Fruit fly (Drosophila melanogaster) whole organism, embryonic: ENCODE results near the gene CG14882.

Source experiments
- Aef1 ChIP-seq: fragments of 200-800 bp; sonication (Bioruptor generic); IDR thresholded peaks from 3 replicates; pipeline ENCODE4 v1.3.6; 2022; ENCODE audit warnings: missing biosample characterization, missing genetic modification characterization
- Antp ChIP-seq: fragments of 200-800 bp; sonication (Bioruptor generic); optimal IDR thresholded peaks from 3 replicates; lab custom pipeline; 2016; ENCODE audit warnings: missing biosample characterization, missing genetic modification characterization
- Asciz ChIP-seq: fragments of 200-800 bp; sonication (Bioruptor generic); optimal IDR thresholded peaks from 2 replicates; lab custom pipeline; 2017; ENCODE audit warnings: missing biosample characterization, mild to moderate bottlenecking, missing genetic modification characterization, missing genetic modification reagents
- Atf-2 ChIP-seq: fragments of 200-800 bp; sonication (Bioruptor generic); optimal IDR thresholded peaks from 2 replicates; lab custom pipeline; 2016; ENCODE audit warnings: missing biosample characterization, missing genetic modification characterization
- B-H1 ChIP-seq: fragments of 200-800 bp; sonication (Bioruptor generic); IDR thresholded peaks from 3 replicates; pipeline ENCODE4 v1.3.6; 2022; ENCODE audit warnings: missing biosample characterization, missing genetic modification characterization
- CG10431 ChIP-seq: fragments of 200-800 bp; sonication (Bioruptor generic); optimal IDR thresholded peaks from 3 replicates; lab custom pipeline; 2018; ENCODE audit warnings: missing biosample characterization, mild to moderate bottlenecking, missing genetic modification characterization
- CG11398 ChIP-seq: fragments of 200-800 bp; sonication (Bioruptor generic); optimal IDR thresholded peaks from 2 replicates; lab custom pipeline; 2016; ENCODE audit warnings: missing biosample characterization, missing genetic modification characterization
- CG11695 ChIP-seq: fragments of 200-800 bp; sonication (Bioruptor generic); IDR thresholded peaks from 3 replicates; pipeline ENCODE4 v1.3.6; 2022; ENCODE audit warnings: missing biosample characterization, missing genetic modification characterization
- CG11723 ChIP-seq: fragments of 200-800 bp; sonication (Bioruptor generic); optimal IDR thresholded peaks from 2 replicates; lab custom pipeline; 2017; ENCODE audit warnings: missing biosample characterization, mild to moderate bottlenecking, missing genetic modification characterization
- CG12299 ChIP-seq: fragments of 200-800 bp; sonication (Bioruptor generic); optimal IDR thresholded peaks from 2 replicates; lab custom pipeline; 2018; ENCODE audit warnings: missing biosample characterization, mild to moderate bottlenecking, missing genetic modification characterization
- CG13123 ChIP-seq: fragments of 200-800 bp; sonication (Bioruptor generic); optimal IDR thresholded peaks from 2 replicates; lab custom pipeline; 2016; ENCODE audit warnings: missing biosample characterization, missing genetic modification characterization
- CG13894 ChIP-seq: fragments of 200-800 bp; sonication (Bioruptor generic); optimal IDR thresholded peaks from 3 replicates; lab custom pipeline; 2018; ENCODE audit warnings: missing biosample characterization, mild to moderate bottlenecking, missing genetic modification characterization, moderate library complexity
- CG14667 ChIP-seq: fragments of 200-800 bp; sonication (Bioruptor generic); IDR thresholded peaks from 2 replicates; pipeline ENCODE4 v1.3.6; 2022; ENCODE audit warnings: missing biosample characterization, missing genetic modification characterization
- CG17359 ChIP-seq: fragments of 200-800 bp; sonication (Bioruptor generic); optimal IDR thresholded peaks from 3 replicates; lab custom pipeline; 2018; ENCODE audit warnings: missing biosample characterization, mild to moderate bottlenecking, missing genetic modification characterization, moderate library complexity
- CG17385 ChIP-seq: fragments of 200-800 bp; sonication (Bioruptor generic); optimal IDR thresholded peaks from 3 replicates; lab custom pipeline; 2018; ENCODE audit warnings: missing biosample characterization, mild to moderate bottlenecking, missing genetic modification characterization
- CG17802 ChIP-seq: fragments of 200-800 bp; sonication (Bioruptor generic); optimal IDR thresholded peaks from 2 replicates; lab custom pipeline; 2018; ENCODE audit warnings: missing biosample characterization, mild to moderate bottlenecking, missing genetic modification characterization, moderate library complexity
- CG2712 ChIP-seq: fragments of 200-800 bp; optimal IDR thresholded peaks from 3 replicates; lab custom pipeline; 2019; ENCODE audit warnings: missing biosample characterization, mild to moderate bottlenecking, missing genetic modification characterization, moderate library complexity
- CG2875 ChIP-seq: fragments of 200-800 bp; sonication (Bioruptor generic); optimal IDR thresholded peaks from 2 replicates; lab custom pipeline; 2017; ENCODE audit warnings: missing biosample characterization, mild to moderate bottlenecking, missing genetic modification characterization, missing genetic modification reagents
- CG31365 ChIP-seq: fragments of 200-800 bp; sonication (Bioruptor generic); optimal IDR thresholded peaks from 2 replicates; lab custom pipeline; 2018; ENCODE audit warnings: missing biosample characterization, mild to moderate bottlenecking, missing genetic modification characterization
- CG31441 ChIP-seq: fragments of 200-800 bp; sonication (Bioruptor generic); IDR thresholded peaks from 2 replicates; pipeline ENCODE4 v1.3.6; 2022; ENCODE audit warnings: missing biosample characterization, missing genetic modification characterization
- CG32532 ChIP-seq: fragments of 200-800 bp; sonication (Bioruptor generic); IDR thresholded peaks from 2 replicates; pipeline ENCODE4 v1.3.6; 2022; ENCODE audit warnings: missing biosample characterization, missing genetic modification characterization
- CG4854 ChIP-seq: fragments of 200-800 bp; sonication (Bioruptor generic); optimal IDR thresholded peaks from 2 replicates; lab custom pipeline; 2016; ENCODE audit warnings: missing biosample characterization, missing genetic modification characterization, inconsistent platforms
- CG8089 ChIP-seq: fragments of 200-800 bp; sonication (Bioruptor generic); optimal IDR thresholded peaks from 3 replicates; lab custom pipeline; 2016; ENCODE audit warnings: missing biosample characterization, missing genetic modification characterization
- CG8765 ChIP-seq: fragments of 200-800 bp; sonication (Bioruptor generic); IDR thresholded peaks from 2 replicates; pipeline ENCODE4 v1.3.6; 2022; ENCODE audit warnings: missing biosample characterization, missing genetic modification characterization
- D19B ChIP-seq: fragments of 200-800 bp; sonication (Bioruptor generic); optimal IDR thresholded peaks from 2 replicates; lab custom pipeline; 2017; ENCODE audit warnings: missing biosample characterization, mild to moderate bottlenecking, missing genetic modification characterization
- Fer3 ChIP-seq: fragments of 200-800 bp; sonication (Bioruptor generic); optimal IDR thresholded peaks from 2 replicates; lab custom pipeline; 2018; ENCODE audit warnings: missing biosample characterization, mild to moderate bottlenecking, missing genetic modification characterization, moderate library complexity
- H15 ChIP-seq: fragments of 200-800 bp; sonication (Bioruptor generic); IDR thresholded peaks from 3 replicates; pipeline ENCODE4 v1.3.6; 2022; ENCODE audit warnings: missing biosample characterization, missing genetic modification characterization
- HLH4C ChIP-seq: fragments of 200-800 bp; sonication (Bioruptor generic); IDR thresholded peaks from 3 replicates; pipeline ENCODE4 v1.3.6; 2022; ENCODE audit warnings: missing biosample characterization, missing genetic modification characterization; ENCODE audit not compliant: partially characterized antibody
- Jarid2 ChIP-seq: fragments of 200-800 bp; sonication (Bioruptor generic); optimal IDR thresholded peaks from 3 replicates; lab custom pipeline; 2017; ENCODE audit warnings: mild to moderate bottlenecking, missing biosample characterization, missing genetic modification reagents, missing genetic modification characterization
- MBD-R2 ChIP-seq: fragments of 200-800 bp; sonication (Bioruptor generic); IDR thresholded peaks from 2 replicates; pipeline ENCODE4 v1.3.6; 2022; ENCODE audit warnings: missing biosample characterization, missing genetic modification characterization
- NFAT ChIP-seq: fragments of 200-800 bp; sonication (Bioruptor generic); IDR thresholded peaks from 2 replicates; pipeline ENCODE4 v1.3.6; 2022; ENCODE audit warnings: missing biosample characterization, missing genetic modification characterization
- Nf-YC ChIP-seq: fragments of 200-800 bp; optimal IDR thresholded peaks from 3 replicates; lab custom pipeline; 2019; ENCODE audit warnings: missing biosample characterization, mild to moderate bottlenecking, missing genetic modification characterization, moderate library complexity
- NfI ChIP-seq: fragments of 200-800 bp; sonication (Bioruptor generic); optimal IDR thresholded peaks from 3 replicates; lab custom pipeline; 2018; ENCODE audit warnings: missing biosample characterization, mild to moderate bottlenecking, missing genetic modification characterization, moderate library complexity
- Opbp ChIP-seq: fragments of 200-800 bp; sonication (Bioruptor generic); IDR thresholded peaks from 3 replicates; pipeline ENCODE4 v1.3.6; 2022; ENCODE audit warnings: missing biosample characterization, missing genetic modification characterization; ENCODE audit not compliant: partially characterized antibody
- Poxn ChIP-seq: fragments of 200-800 bp; sonication (Bioruptor generic); IDR thresholded peaks from 2 replicates; pipeline ENCODE4 v1.3.6; 2022; ENCODE audit warnings: missing biosample characterization, missing genetic modification characterization
- Tbp ChIP-seq: fragments of >200 bp; optimal IDR thresholded peaks from 2 replicates; lab custom pipeline; 2018; ENCODE audit warnings: missing biosample characterization, missing genetic modification characterization
- YL-1 ChIP-seq: fragments of 200-800 bp; sonication (Bioruptor generic); optimal IDR thresholded peaks from 3 replicates; lab custom pipeline; 2017; ENCODE audit warnings: missing biosample characterization, mild to moderate bottlenecking, missing genetic modification characterization
- bbx ChIP-seq: fragments of 200-800 bp; sonication (Bioruptor generic); IDR thresholded peaks from 2 replicates; pipeline ENCODE4 v1.3.6; 2022; ENCODE audit warnings: missing biosample characterization, missing genetic modification characterization; ENCODE audit not compliant: partially characterized antibody
- bigmax ChIP-seq: fragments of 200-800 bp; sonication (Bioruptor generic); optimal IDR thresholded peaks from 2 replicates; lab custom pipeline; 2018; ENCODE audit warnings: missing biosample characterization, mild to moderate bottlenecking, missing genetic modification characterization
- croc ChIP-seq: fragments of 200-800 bp; sonication (Bioruptor generic); conservative IDR thresholded peaks from 3 replicates; pipeline ENCODE4 v1.3.6; 2022; ENCODE audit warnings: missing biosample characterization, missing genetic modification characterization
- disco-r ChIP-seq: fragments of 200-800 bp; sonication (Bioruptor generic); optimal IDR thresholded peaks from 2 replicates; lab custom pipeline; 2016; ENCODE audit warnings: missing biosample characterization, missing genetic modification characterization
- eyg ChIP-seq: fragments of 200-800 bp; sonication (Bioruptor generic); optimal IDR thresholded peaks from 3 replicates; lab custom pipeline; 2016; ENCODE audit warnings: missing biosample characterization, missing genetic modification characterization
- fd102C ChIP-seq: fragments of 200-800 bp; sonication (Bioruptor generic); optimal IDR thresholded peaks from 2 replicates; lab custom pipeline; 2018; ENCODE audit warnings: missing biosample characterization, mild to moderate bottlenecking, missing genetic modification characterization, moderate library complexity
- gcm ChIP-seq: fragments of 200-800 bp; sonication (Bioruptor generic); optimal IDR thresholded peaks from 2 replicates; lab custom pipeline; 2019; ENCODE audit warnings: missing biosample characterization, mild to moderate bottlenecking, missing genetic modification characterization, moderate library complexity
- grau ChIP-seq: fragments of 200-800 bp; optimal IDR thresholded peaks from 3 replicates; lab custom pipeline; 2019; ENCODE audit warnings: missing biosample characterization, mild to moderate bottlenecking, missing genetic modification characterization, moderate library complexity
- jing ChIP-seq: fragments of 200-800 bp; sonication (Bioruptor generic); optimal IDR thresholded peaks from 2 replicates; lab custom pipeline; 2018; ENCODE audit warnings: missing biosample characterization, mild to moderate bottlenecking, missing genetic modification characterization
- kay ChIP-seq: fragments of 200-800 bp; sonication (Bioruptor generic); optimal IDR thresholded peaks from 2 replicates; lab custom pipeline; 2016; ENCODE audit warnings: missing biosample characterization, missing genetic modification characterization
- tgo ChIP-seq: fragments of 200-800 bp; sonication (Bioruptor generic); IDR thresholded peaks from 3 replicates; pipeline ENCODE4 v1.3.6; 2022; ENCODE audit warnings: missing biosample characterization, missing genetic modification characterization
- toy ChIP-seq: fragments of 200-800 bp; sonication (Bioruptor generic); IDR thresholded peaks from 2 replicates; pipeline ENCODE4 v1.3.6; 2022; ENCODE audit warnings: missing biosample characterization, missing genetic modification characterization
- wor ChIP-seq: fragments of 200-800 bp; sonication (Bioruptor generic); IDR thresholded peaks from 2 replicates; pipeline ENCODE4 v1.3.6; 2022; ENCODE audit warnings: missing biosample characterization, missing genetic modification characterization

CG14882 gene

dm6 chr3R:16448378-16449134 is 5.5 kb downstream of the CG14882 start (continued):
- TF ChIP-seq YL-1 (GFP tag; lab: Kevin White, UChicago) (no peak), CG2712 (tag; lab: Kevin White, UChicago) (peak; percentile 75), CG11695 (GFP tag; lab: Robert Waterston, UW) (peak; percentile 60), CG14667 (GFP tag; lab: Robert Waterston, UW) (peak; percentile 80), CG12299 (tag; lab: Kevin White, UChicago) (peak; percentile 54), H15 (GFP tag; lab: Robert Waterston, UW) (peak; percentile 88), NFAT (GFP tag; lab: Robert Waterston, UW) (peak; percentile 41; the same call in 1 of the 2 replicates), Nf-YC (no peak), CG31365 (peak; percentile 54), Antp (GFP tag; lab: Kevin White, UChicago) (peak; percentile 68), CG17802 (tag; lab: Kevin White, UChicago) (peak; percentile 77), grau (peak; percentile 60), Fer3 (peak; percentile 75), CG31441 (peak; percentile 82), CG17385 (GFP tag; lab: Kevin White, UChicago) (peak; percentile 52), CG10431 (GFP tag; lab: Kevin White, UChicago) (no peak), CG11398 (GFP tag; lab: Kevin White, UChicago) (no peak), disco-r (GFP tag; lab: Kevin White, UChicago) (peak; percentile 50), fd102C (GFP tag; lab: Kevin White, UChicago) (no peak), Tbp (GFP tag; lab: Kevin White, UChicago) (no peak), jing (GFP tag; lab: Kevin White, UChicago) (peak; percentile 81), CG11723 (GFP tag; lab: Kevin White, UChicago) (no peak), CG8765 (GFP tag; lab: Robert Waterston, UW) (peak; percentile 81), CG4854 (GFP tag; lab: Kevin White, UChicago) (peak; percentile 41), kay (GFP tag; lab: Kevin White, UChicago) (no peak), CG17359 (peak; percentile 85), NfI (GFP tag; lab: Kevin White, UChicago) (peak; percentile 72), eyg (GFP tag; lab: Kevin White, UChicago) (no peak), Jarid2 (GFP tag; lab: Kevin White, UChicago) (no peak), CG32532 (peak; percentile 79), Aef1 (GFP tag; lab: Robert Waterston, UW) (peak; percentile 72), wor (GFP tag; lab: Robert Waterston, UW) (peak; percentile 80), bigmax (GFP tag; lab: Kevin White, UChicago) (no peak), CG13123 (GFP tag; lab: Kevin White, UChicago) (peak; percentile 5), D19B (GFP tag; lab: Kevin White, UChicago) (no peak), Asciz (GFP tag; lab: Kevin White, UChicago) (no peak), tgo (GFP tag; lab: Robert Waterston, UW) (peak; percentile 73), Atf-2 (GFP tag; lab: Kevin White, UChicago) (peak; percentile 40), CG2875 (GFP tag; lab: Kevin White, UChicago) (peak; percentile 18), Opbp (no peak), croc (peak; percentile 59), bbx (GFP tag; lab: Robert Waterston, UW) (no peak), B-H1 (GFP tag; lab: Robert Waterston, UW) (peak; percentile 77), toy (GFP tag; lab: Robert Waterston, UW) (peak; percentile 65), gcm (peak; percentile 53), MBD-R2 (peak; percentile 35; the same call in 1 of the 2 replicates), CG8089 (GFP tag; lab: Kevin White, UChicago) (peak; percentile 30), Poxn (GFP tag; lab: Robert Waterston, UW) (peak; percentile 8; the same call in 1 of the 2 replicates), HLH4C (no peak), CG13894 (tag; lab: Kevin White, UChicago) (no peak)
